Fruit fly (Drosophila melanogaster) whole organism, adult: ENCODE results near the gene AstA.

ENCODE experiments used
- CG11617 ChIP-seq: fragments of 200-800 bp; sonication (Bioruptor generic); optimal IDR thresholded peaks from 2 replicates; lab custom pipeline; 2017; ENCODE audit warnings: mild to moderate bottlenecking, missing biosample characterization, missing genetic modification reagents, missing genetic modification characterization
- CG12768 ChIP-seq: fragments of 200-800 bp; sonication (Bioruptor generic); optimal IDR thresholded peaks from 2 replicates; lab custom pipeline; 2017; ENCODE audit warnings: missing biosample characterization, missing genetic modification characterization, mild to moderate bottlenecking, moderate library complexity, missing genetic modification reagents
- CG14711 ChIP-seq: fragments of 200-800 bp; sonication (Bioruptor generic); optimal IDR thresholded peaks from 2 replicates; lab custom pipeline; 2018; ENCODE audit warnings: missing biosample characterization, mild to moderate bottlenecking, missing genetic modification characterization, moderate library complexity
- CG1620 ChIP-seq: fragments of 200-800 bp; sonication (Bioruptor generic); optimal IDR thresholded peaks from 2 replicates; lab custom pipeline; 2016; ENCODE audit warnings: missing biosample characterization, missing genetic modification characterization
- CG33017 ChIP-seq: fragments of 200-800 bp; sonication (Bioruptor generic); optimal IDR thresholded peaks from 2 replicates; lab custom pipeline; 2018; ENCODE audit warnings: missing biosample characterization, mild to moderate bottlenecking, missing genetic modification characterization, moderate library complexity
- CG5204 ChIP-seq: fragments of 200-800 bp; sonication (Bioruptor generic); optimal IDR thresholded peaks from 2 replicates; lab custom pipeline; 2016; ENCODE audit warnings: missing biosample characterization, missing genetic modification characterization
- CG7045 ChIP-seq: fragments of 200-800 bp; sonication (Bioruptor generic); optimal IDR thresholded peaks from 2 replicates; lab custom pipeline; 2017; ENCODE audit warnings: missing biosample characterization, mild to moderate bottlenecking, missing genetic modification characterization
- CG7101 ChIP-seq: fragments of 200-800 bp; sonication (Bioruptor generic); optimal IDR thresholded peaks from 2 replicates; lab custom pipeline; 2018; ENCODE audit warnings: missing biosample characterization, mild to moderate bottlenecking, missing genetic modification characterization, moderate library complexity
- Clk ChIP-seq: fragments of 200-800 bp; sonication (Bioruptor generic); optimal IDR thresholded peaks from 2 replicates; lab custom pipeline; 2017; ENCODE audit warnings: missing biosample characterization, missing genetic modification characterization
- Crg-1 ChIP-seq: fragments of 200-800 bp; sonication (Bioruptor generic); optimal IDR thresholded peaks from 2 replicates; lab custom pipeline; 2016; ENCODE audit warnings: missing biosample characterization, missing genetic modification characterization
- Hr96 ChIP-seq: fragments of 200-800 bp; sonication (Bioruptor generic); optimal IDR thresholded peaks from 2 replicates; lab custom pipeline; 2016; ENCODE audit warnings: missing biosample characterization, missing genetic modification characterization
- Mnt ChIP-seq: fragments of 200-800 bp; sonication (Bioruptor generic); optimal IDR thresholded peaks from 2 replicates; lab custom pipeline; 2016; ENCODE audit warnings: missing biosample characterization, mild to moderate bottlenecking, missing genetic modification characterization
- bab1 ChIP-seq: fragments of 200-800 bp; sonication (Bioruptor generic); optimal IDR thresholded peaks from 3 replicates; lab custom pipeline; 2019; ENCODE audit warnings: missing biosample characterization, mild to moderate bottlenecking, missing genetic modification characterization, moderate library complexity
- cic ChIP-seq: fragments of 200-800 bp; sonication (Bioruptor generic); optimal IDR thresholded peaks from 2 replicates; lab custom pipeline; 2017; ENCODE audit warnings: missing biosample characterization, mild to moderate bottlenecking, missing genetic modification characterization, moderate library complexity
- cnc ChIP-seq, 2 experiments: fragments of >200 bp; optimal IDR thresholded peaks; 2 replicates each; lab custom pipeline; 2017
- kay ChIP-seq: fragments of 200-800 bp; sonication (Bioruptor generic); peaks from one replicate; lab custom pipeline; 2016; ENCODE audit warnings: missing biosample characterization, missing genetic modification characterization, borderline replicate concordance
- ovo ChIP-seq: fragments of 200-800 bp; sonication (Bioruptor generic); optimal IDR thresholded peaks from 2 replicates; lab custom pipeline; 2016; ENCODE audit warnings: missing biosample characterization, missing genetic modification characterization
- pad ChIP-seq: fragments of 200-800 bp; sonication (Bioruptor generic); optimal IDR thresholded peaks from 3 replicates; lab custom pipeline; 2017; ENCODE audit warnings: missing biosample characterization, missing genetic modification characterization, mild to moderate bottlenecking, moderate library complexity, missing genetic modification reagents
- tj ChIP-seq: fragments of 200-800 bp; sonication (Bioruptor generic); optimal IDR thresholded peaks from 3 replicates; lab custom pipeline; 2017; ENCODE audit warnings: missing biosample characterization, mild to moderate bottlenecking, missing genetic modification characterization, moderate library complexity
- toe ChIP-seq: fragments of 200-800 bp; sonication (Bioruptor generic); optimal IDR thresholded peaks from 2 replicates; lab custom pipeline; 2016; ENCODE audit warnings: missing biosample characterization, missing genetic modification characterization

The AstA gene

dm6 chr3R:24809576-24810279 is 44.9 kb upstream of the AstA start:
- TF ChIP-seq Mnt (GFP tag; lab: Kevin White, UChicago) (no peak), Crg-1 (no peak), CG14711 (no peak), CG33017 (tag; lab: Kevin White, UChicago) (peak; percentile 5), CG11617 (GFP tag; lab: Kevin White, UChicago) (no peak), pad (no peak), ovo (GFP tag; lab: Kevin White, UChicago) (no peak), CG12768 (GFP tag; lab: Kevin White, UChicago) (no peak), cic (GFP tag; lab: Kevin White, UChicago) (no peak), CG7101 (tag; lab: Kevin White, UChicago) (no peak), Hr96 (GFP tag; lab: Kevin White, UChicago) (no peak), kay (peak; percentile 81), cnc (optimal IDR thresholded peaks at IDR 0.05; lab: Kevin White, UChicago) (no peak), CG5204 (GFP tag; lab: Kevin White, UChicago) (no peak), toe (GFP tag; lab: Kevin White, UChicago) (no peak), tj (GFP tag; lab: Kevin White, UChicago) (no peak), CG7045 (GFP tag; lab: Kevin White, UChicago) (no peak)

dm6 chr3R:24807321-24807720 is 42.5 kb upstream of the AstA start, which contains the start of gene CG6980:
Gene CG6980, plus strand, starts transcription at chr3R:24807621.
- TF ChIP-seq Clk (GFP tag; lab: Kevin White, UChicago) (no peak), kay (no peak), tj (GFP tag; lab: Kevin White, UChicago) (no peak), bab1 (GFP tag; lab: Kevin White, UChicago) (no peak), CG7101 (tag; lab: Kevin White, UChicago) (no peak), Hr96 (GFP tag; lab: Kevin White, UChicago) (no peak), CG33017 (tag; lab: Kevin White, UChicago) (no peak), pad (no peak), CG5204 (GFP tag; lab: Kevin White, UChicago) (no peak), cnc (optimal IDR thresholded peaks at IDR 0.05; lab: Kevin White, UChicago) (no peak), CG1620 (no peak), ovo (GFP tag; lab: Kevin White, UChicago) (no peak), Crg-1 (no peak), cic (GFP tag; lab: Kevin White, UChicago) (no peak), toe (GFP tag; lab: Kevin White, UChicago) (no peak), CG14711 (no peak), CG12768 (GFP tag; lab: Kevin White, UChicago) (no peak), Mnt (GFP tag; lab: Kevin White, UChicago) (no peak)

dm6 chr3R:24805048-24805447 is 40.2 kb upstream of the AstA start, which contains the start of gene polybromo:
Gene polybromo, minus strand, starts transcription at chr3R:24805259.
- TF ChIP-seq CG11617 (GFP tag; lab: Kevin White, UChicago) = no peak
- no peak for TF ChIP-seq CG33017 (tag; lab: Kevin White, UChicago)
- no peak for TF ChIP-seq CG14711
- no peak for TF ChIP-seq ovo (GFP tag; lab: Kevin White, UChicago)
- TF ChIP-seq CG7045 (GFP tag; lab: Kevin White, UChicago) = no peak
- peak; percentile 33 for TF ChIP-seq bab1 (GFP tag; lab: Kevin White, UChicago)
- TF ChIP-seq cnc (optimal IDR thresholded peaks at IDR 0.05; lab: Kevin White, UChicago) = no peak
- TF ChIP-seq kay = peak; percentile 15
- no peak for TF ChIP-seq CG1620
- no peak for TF ChIP-seq cic (GFP tag; lab: Kevin White, UChicago)
- no peak for TF ChIP-seq Mnt (GFP tag; lab: Kevin White, UChicago)
- no peak for TF ChIP-seq Clk (GFP tag; lab: Kevin White, UChicago)
- no peak for TF ChIP-seq CG12768 (GFP tag; lab: Kevin White, UChicago)
- no peak for TF ChIP-seq pad

- TF ChIP-seq CG11617 (GFP tag; lab: Kevin White, UChicago) (no peak), Mnt (GFP tag; lab: Kevin White, UChicago) (peak; percentile 14), Hr96 (GFP tag; lab: Kevin White, UChicago) (no peak), ovo (GFP tag; lab: Kevin White, UChicago) (no peak), CG1620 (no peak), CG7101 (tag; lab: Kevin White, UChicago) (no peak), CG12768 (GFP tag; lab: Kevin White, UChicago) (no peak)
These were observed 34.6 kb upstream of the AstA start, which contains the start of gene Ude for dm6 chr3R:24799503-24799902. Gene Ude, minus strand, starts transcription at chr3R:24799668.

dm6 chr3R:24798595-24798994 is 33.7 kb upstream of the AstA start:
- TF ChIP-seq pad (no peak), kay (no peak), CG33017 (tag; lab: Kevin White, UChicago) (peak; percentile 5), CG7101 (tag; lab: Kevin White, UChicago) (peak; percentile 36)

- no peak for TF ChIP-seq CG5204 (GFP tag; lab: Kevin White, UChicago)
- no peak for TF ChIP-seq CG12768 (GFP tag; lab: Kevin White, UChicago)
- TF ChIP-seq cic (GFP tag; lab: Kevin White, UChicago) = no peak
- no peak for TF ChIP-seq ovo (GFP tag; lab: Kevin White, UChicago)
- no peak for TF ChIP-seq Mnt (GFP tag; lab: Kevin White, UChicago)
- TF ChIP-seq CG33017 (tag; lab: Kevin White, UChicago) = no peak
- TF ChIP-seq pad = no peak
These were observed 25.2 kb upstream of the AstA start, which contains the start of gene CG13634 for dm6 chr3R:24790036-24790435. Gene CG13634, minus strand, starts transcription at chr3R:24790136.
